Worm (Caenorhabditis elegans): ENCODE data around the gene F46F5.7.

The F46F5.7 gene

ce11 chrII:848519-848918, 28.1 kb upstream of the F46F5.7 start, which contains the start of the genes acdh-9 and F28A10.13:
acdh-9 (minus strand) TSS chrII:848603.
F28A10.13 (plus strand) TSS chrII:848812.
- no peak for TF ChIP-seq nhr-21 (tag; optimal IDR thresholded peaks at IDR 0.05)
- TF ChIP-seq fos-1 (tag; optimal IDR thresholded peaks at IDR 0.05) = peak; percentile 71
- no peak for TF ChIP-seq nhr-77 (tag; optimal IDR thresholded peaks at IDR 0.05)
- no peak for TF ChIP-seq ceh-16 (tag; optimal IDR thresholded peaks at IDR 0.05)
- TF ChIP-seq crh-2 (tag; optimal IDR thresholded peaks at IDR 0.05) = peak; percentile 64
- TF ChIP-seq ztf-11 (tag; optimal IDR thresholded peaks at IDR 0.05) = no peak
- TF ChIP-seq lsy-2 (tag; optimal IDR thresholded peaks at IDR 0.05) = peak in 1 of 2 experiments; percentile 61
- TF ChIP-seq peb-1 (tag; optimal IDR thresholded peaks at IDR 0.05) = no peak
- TF ChIP-seq ZK546.5 (tag; optimal IDR thresholded peaks at IDR 0.05) = no peak
- no peak for TF ChIP-seq snpc-4 (tag; optimal IDR thresholded peaks at IDR 0.05)
- no peak for TF ChIP-seq aly-2 (tag; optimal IDR thresholded peaks at IDR 0.05)
- TF ChIP-seq unc-62 (GFP tag; optimal IDR thresholded peaks at IDR 0.05) = no peak
- no peak for TF ChIP-seq ztf-1 (GFP tag; conservative IDR thresholded peaks at IDR 0.05)
- peak; percentile 34 for TF ChIP-seq lin-13 (GFP tag; optimal IDR thresholded peaks at IDR 0.05)
- no peak for TF ChIP-seq Y55F3AM.14 (GFP tag; optimal IDR thresholded peaks at IDR 0.05)
- no peak for TF ChIP-seq alr-1 (tag; optimal IDR thresholded peaks at IDR 0.05)
- no peak for TF ChIP-seq nhr-11 (tag; optimal IDR thresholded peaks at IDR 0.05)
- no peak for TF ChIP-seq nhr-23 (tag; optimal IDR thresholded peaks at IDR 0.05)
- peak; percentile 44 for TF ChIP-seq gmeb-1 (tag; optimal IDR thresholded peaks at IDR 0.05)
- no peak for TF ChIP-seq R02D3.7 (tag; optimal IDR thresholded peaks at IDR 0.05)
- TF ChIP-seq sma-9 (GFP tag; optimal IDR thresholded peaks at IDR 0.05) = peak; percentile 69
- no peak for TF ChIP-seq sma-9 (tag; optimal IDR thresholded peaks at IDR 0.05)
- peak; percentile 58 for TF ChIP-seq C34F6.9 (tag; optimal IDR thresholded peaks at IDR 0.05)
- peak; percentile 11 for TF ChIP-seq nhr-6 (tag; optimal IDR thresholded peaks at IDR 0.05)
- TF ChIP-seq ama-1 (optimal IDR thresholded peaks at IDR 0.05) = peak; percentile 72
- TF ChIP-seq nhr-129 (tag; optimal IDR thresholded peaks at IDR 0.05) = peak; percentile 82
- TF ChIP-seq unc-39 (tag; optimal IDR thresholded peaks at IDR 0.05) = no peak
- peak; percentile 70 to 83 for TF ChIP-seq mdl-1 (tag; optimal IDR thresholded peaks at IDR 0.05)
- peak; percentile 83 for TF ChIP-seq F13H6.1 (tag; optimal IDR thresholded peaks at IDR 0.05)
- no peak for TF ChIP-seq sma-3 (GFP tag; optimal IDR thresholded peaks at IDR 0.05)
- TF ChIP-seq nhr-237 (tag; optimal IDR thresholded peaks at IDR 0.05) = no peak
- peak; percentile 20 for TF ChIP-seq blmp-1 (tag; optimal IDR thresholded peaks at IDR 0.05; ENCODE audit: insufficient read depth)

ce11 chrII:845618-846017, 25.2 kb upstream of the F46F5.7 start, which contains the start of gene F28A10.7:
F28A10.7 (minus strand) TSS chrII:845718.
- no peak for TF ChIP-seq egl-27 (tag; optimal IDR thresholded peaks at IDR 0.05)
- no peak for TF ChIP-seq lsy-2 (tag; optimal IDR thresholded peaks at IDR 0.05)
- no peak for TF ChIP-seq R02D3.7 (tag; optimal IDR thresholded peaks at IDR 0.05)
- no peak for TF ChIP-seq nhr-129 (tag; optimal IDR thresholded peaks at IDR 0.05)
- no peak for TF ChIP-seq unc-62 (GFP tag; optimal IDR thresholded peaks at IDR 0.05)
- TF ChIP-seq F13H6.1 (tag; optimal IDR thresholded peaks at IDR 0.05) = no peak
- TF ChIP-seq nhr-23 (tag; optimal IDR thresholded peaks at IDR 0.05) = no peak
- no peak for TF ChIP-seq snpc-4 (tag; optimal IDR thresholded peaks at IDR 0.05)

ce11 chrII:843971-844370, 23.6 kb upstream of the F46F5.7 start, which contains the start of gene F28A10.4:
F28A10.4 (plus strand) TSS chrII:844271.
- no peak for TF ChIP-seq nhr-23 (tag; optimal IDR thresholded peaks at IDR 0.05)
- TF ChIP-seq elt-3 (tag; optimal IDR thresholded peaks at IDR 0.05) = no peak
- TF ChIP-seq lsy-2 (tag; optimal IDR thresholded peaks at IDR 0.05) = no peak
- no peak for TF ChIP-seq zag-1 (tag; optimal IDR thresholded peaks at IDR 0.05)
- TF ChIP-seq peb-1 (tag; optimal IDR thresholded peaks at IDR 0.05) = no peak
- no peak for TF ChIP-seq dmd-4 (tag; optimal IDR thresholded peaks at IDR 0.05)
- TF ChIP-seq egl-27 (tag; optimal IDR thresholded peaks at IDR 0.05) = no peak
- no peak for TF ChIP-seq snpc-4 (tag; optimal IDR thresholded peaks at IDR 0.05)
- TF ChIP-seq nhr-25 (tag; optimal IDR thresholded peaks at IDR 0.05) = no peak
- TF ChIP-seq ceh-82 (tag; optimal IDR thresholded peaks at IDR 0.05) = no peak
- TF ChIP-seq ztf-11 (tag; optimal IDR thresholded peaks at IDR 0.05) = no peak
- TF ChIP-seq nhr-77 (tag; optimal IDR thresholded peaks at IDR 0.05) = no peak
- no peak for TF ChIP-seq unc-39 (tag; optimal IDR thresholded peaks at IDR 0.05)
- TF ChIP-seq ztf-1 (GFP tag; conservative IDR thresholded peaks at IDR 0.05) = no peak
- TF ChIP-seq sma-3 (GFP tag; optimal IDR thresholded peaks at IDR 0.05) = no peak
- no peak for TF ChIP-seq ceh-16 (tag; optimal IDR thresholded peaks at IDR 0.05)
- no peak for TF ChIP-seq nhr-12 (tag; optimal IDR thresholded peaks at IDR 0.05)
- no peak for TF ChIP-seq C34F6.9 (tag; optimal IDR thresholded peaks at IDR 0.05)
